Fruit fly (Drosophila melanogaster) whole organism, prepupa: ENCODE data around the gene CG17929.

ENCODE experiments used
- CG16779 ChIP-seq: fragments of 200-800 bp; sonication (Bioruptor generic); optimal IDR thresholded peaks from 3 replicates; lab custom pipeline; 2017; ENCODE audit warnings: missing biosample characterization, mild to moderate bottlenecking, missing genetic modification characterization
- CG32006 ChIP-seq: fragments of 200-800 bp; sonication (Bioruptor generic); optimal IDR thresholded peaks from 3 replicates; lab custom pipeline; 2017; ENCODE audit warnings: missing biosample characterization, mild to moderate bottlenecking, missing genetic modification characterization
- Met ChIP-seq: fragments of 200-800 bp; sonication (Bioruptor generic); optimal IDR thresholded peaks from 3 replicates; lab custom pipeline; 2016; ENCODE audit warnings: missing biosample characterization, missing genetic modification characterization
- Sox14 ChIP-seq: fragments of 200-800 bp; sonication (Bioruptor generic); optimal IDR thresholded peaks from 3 replicates; lab custom pipeline; 2016; ENCODE audit warnings: missing biosample characterization, missing genetic modification characterization
- fd85E ChIP-seq: fragments of 200-800 bp; sonication (Bioruptor generic); optimal IDR thresholded peaks from 3 replicates; lab custom pipeline; 2016; ENCODE audit warnings: missing biosample characterization, missing genetic modification characterization
- vri ChIP-seq: fragments of 200-800 bp; sonication (Bioruptor generic); optimal IDR thresholded peaks from 3 replicates; lab custom pipeline; 2016; ENCODE audit warnings: missing biosample characterization, mild to moderate bottlenecking, missing genetic modification characterization

dm6 chr3R:16284481-16284880 lies 40.8 kb upstream of the CG17929 start:
- TF ChIP-seq vri (GFP tag; lab: Kevin White, UChicago) = no peak
- no peak for TF ChIP-seq fd85E (GFP tag; lab: Kevin White, UChicago)
- no peak for TF ChIP-seq Met
- no peak for TF ChIP-seq Sox14 (GFP tag; lab: Kevin White, UChicago)
- no peak for TF ChIP-seq CG16779 (tag; lab: Kevin White, UChicago)
- TF ChIP-seq CG32006 (GFP tag; lab: Kevin White, UChicago) = peak; percentile 55
